Fruit fly (Drosophila melanogaster): ENCODE measurements around the gene bif.

Gene bif

dm6 chrX:11715263-11715659, 36.5 kb downstream of the bif start, which contains the start of gene Amun (continued):
- TF ChIP-seq CG1647 (GFP tag; optimal IDR thresholded peaks at IDR 0.05) = no peak
- peak; percentile 35 for TF ChIP-seq Hmr (GFP tag; optimal IDR thresholded peaks at IDR 0.05)
- no peak for TF ChIP-seq fd3F (GFP tag; optimal IDR thresholded peaks at IDR 0.05)
- TF ChIP-seq D19A (tag; optimal IDR thresholded peaks at IDR 0.05) = no peak
- TF ChIP-seq Gsc (GFP tag; IDR thresholded peaks at IDR 0.05) = no peak
- TF ChIP-seq Ravus (GFP tag; IDR thresholded peaks at IDR 0.05) = no peak
- peak in 1 of 2 experiments; percentile 2 for TF ChIP-seq bsh (GFP tag; optimal IDR thresholded peaks at IDR 0.05)
- no peak for TF ChIP-seq Hr39 (optimal IDR thresholded peaks at IDR 0.05)
- TF ChIP-seq hkb (optimal IDR thresholded peaks at IDR 0.05) = no peak
- TF ChIP-seq hkb (GFP tag; IDR thresholded peaks at IDR 0.05) = no peak
- TF ChIP-seq B-H2 (GFP tag; optimal IDR thresholded peaks at IDR 0.05) = no peak
- TF ChIP-seq esg (GFP tag; conservative IDR thresholded peaks at IDR 0.05) = no peak
- no peak for TF ChIP-seq ERR (GFP tag; optimal IDR thresholded peaks at IDR 0.05)
- TF ChIP-seq crp (GFP tag; optimal IDR thresholded peaks at IDR 0.05) = no peak
- no peak for TF ChIP-seq wek (GFP tag; optimal IDR thresholded peaks at IDR 0.05)
- TF ChIP-seq CG43689 (GFP tag; IDR thresholded peaks at IDR 0.05) = no peak
- no peak for TF ChIP-seq caup (GFP tag; optimal IDR thresholded peaks at IDR 0.05; ENCODE audit: severe bottlenecking)
- no peak for TF ChIP-seq sug (tag; optimal IDR thresholded peaks at IDR 0.05)
- peak; percentile 62 for TF ChIP-seq CG2120 (GFP tag; optimal IDR thresholded peaks at IDR 0.05)
- TF ChIP-seq sim (GFP tag; IDR thresholded peaks at IDR 0.05) = no peak
- TF ChIP-seq slp2 (GFP tag; optimal IDR thresholded peaks at IDR 0.05) = peak; percentile 12
- TF ChIP-seq pho (GFP tag; optimal IDR thresholded peaks at IDR 0.05) = peak; percentile 21
- TF ChIP-seq CG31224 (GFP tag; IDR thresholded peaks at IDR 0.05) = peak; percentile 31; the same call in 1 of the 2 replicates
- no peak for TF ChIP-seq CG2116 (GFP tag; optimal IDR thresholded peaks at IDR 0.05)
- peak; percentile 21 for TF ChIP-seq CG8944 (GFP tag; optimal IDR thresholded peaks at IDR 0.05)
- TF ChIP-seq phol (tag; optimal IDR thresholded peaks at IDR 0.05) = no peak
- no peak for TF ChIP-seq eve (GFP tag; optimal IDR thresholded peaks at IDR 0.05)
- TF ChIP-seq CG9215 (GFP tag; IDR thresholded peaks at IDR 0.05) = peak; percentile 18; the same call in 1 of the 2 replicates
- TF ChIP-seq scrt (GFP tag; optimal IDR thresholded peaks at IDR 0.05) = peak; percentile 26
- TF ChIP-seq D19B (GFP tag; optimal IDR thresholded peaks at IDR 0.05) = no peak
- TF ChIP-seq dpn (GFP tag; optimal IDR thresholded peaks at IDR 0.05) = no peak
- no peak for TF ChIP-seq CG2875 (GFP tag; optimal IDR thresholded peaks at IDR 0.05)
- no peak for TF ChIP-seq ap (GFP tag; IDR thresholded peaks at IDR 0.05)
- TF ChIP-seq Tbp (GFP tag; optimal IDR thresholded peaks at IDR 0.05) = no peak
- no peak for TF ChIP-seq trh (GFP tag; optimal IDR thresholded peaks at IDR 0.05)
- no peak for TF ChIP-seq gcm (GFP tag; optimal IDR thresholded peaks at IDR 0.05)
- no peak for TF ChIP-seq CG2889 (GFP tag; IDR thresholded peaks at IDR 0.05)
- peak; percentile 79; the same call in 2 of the 3 replicates for TF ChIP-seq CG11456 (GFP tag; IDR thresholded peaks at IDR 0.05)
- peak; percentile 7 for TF ChIP-seq CG17802 (tag; optimal IDR thresholded peaks at IDR 0.05)
- TF ChIP-seq CG13424 (tag; optimal IDR thresholded peaks at IDR 0.05) = no peak
- no peak for TF ChIP-seq unpg (GFP tag; optimal IDR thresholded peaks at IDR 0.05)
- no peak for TF ChIP-seq usp (GFP tag; optimal IDR thresholded peaks at IDR 0.05)
- 0 out of 2 replicates have a peak, but pooled peaks have one; percentile 4 for TF ChIP-seq CG6272 (GFP tag; IDR thresholded peaks at IDR 0.05)
- no peak for TF ChIP-seq CG17385 (GFP tag; optimal IDR thresholded peaks at IDR 0.05)
- no peak for TF ChIP-seq Scr (GFP tag; IDR thresholded peaks at IDR 0.05; ENCODE audit: partially characterized antibody)
- TF ChIP-seq CG2712 (tag; optimal IDR thresholded peaks at IDR 0.05) = peak; percentile 6
- no peak for TF ChIP-seq CG17328 (GFP tag; IDR thresholded peaks at IDR 0.05)
- no peak for TF ChIP-seq Vsx1 (GFP tag; optimal IDR thresholded peaks at IDR 0.05)
- no peak for TF ChIP-seq tna (GFP tag; IDR thresholded peaks at IDR 0.05; ENCODE audit: partially characterized antibody)
- no peak for TF ChIP-seq Dip2 (GFP tag; IDR thresholded peaks at IDR 0.05)
- TF ChIP-seq cas (GFP tag; IDR thresholded peaks at IDR 0.05) = 0 out of 2 replicates have a peak, but pooled peaks have one; percentile 39
- TF ChIP-seq NC2β (GFP tag; optimal IDR thresholded peaks at IDR 0.05) = no peak

All from whole organism, embryonic.